Worm (Caenorhabditis elegans): ENCODE data around the gene F20D6.6.

ce11 chrV:8132926-8133325 lies 26.8 kb upstream of the F20D6.6 start, which contains the start of gene D1014.4:
- TF ChIP-seq unc-62 (GFP tag; optimal IDR thresholded peaks at IDR 0.05), result no peak
- no peak for TF ChIP-seq skn-1 (tag; optimal IDR thresholded peaks at IDR 0.05)
- TF ChIP-seq vab-15 (tag; optimal IDR thresholded peaks at IDR 0.05), result no peak
- TF ChIP-seq nhr-12 (tag; optimal IDR thresholded peaks at IDR 0.05), result no peak
- TF ChIP-seq nhr-76 (tag; optimal IDR thresholded peaks at IDR 0.05), result no peak
- no peak for TF ChIP-seq pag-3 (tag; optimal IDR thresholded peaks at IDR 0.05; ENCODE audit: borderline replicate concordance, insufficient read depth)
- no peak for TF ChIP-seq nhr-237 (tag; optimal IDR thresholded peaks at IDR 0.05)
- no peak for TF ChIP-seq ztf-11 (tag; optimal IDR thresholded peaks at IDR 0.05)
- no peak for TF ChIP-seq aly-2 (tag; optimal IDR thresholded peaks at IDR 0.05)
- TF ChIP-seq unc-98 (GFP tag; IDR thresholded peaks at IDR 0.05), result no peak
- no peak for TF ChIP-seq hpl-2 (GFP tag; optimal IDR thresholded peaks at IDR 0.05)
- TF ChIP-seq snpc-4 (tag; optimal IDR thresholded peaks at IDR 0.05), result no peak
- no peak for TF ChIP-seq F16B12.6 (tag; optimal IDR thresholded peaks at IDR 0.05)
- no peak for TF ChIP-seq nhr-77 (tag; optimal IDR thresholded peaks at IDR 0.05)

Measured in whole organism, L1 larva.